Worm (Caenorhabditis elegans) whole organism, L3 larva: ENCODE measurements around the gene T05E12.9.

Experiments used
- aly-2 ChIP-seq: fragments of 150-350 bp; optimal IDR thresholded peaks from 2 replicates; lab custom pipeline; 2014; ENCODE audit warnings: missing biosample characterization, missing genetic modification characterization
- ceh-28 ChIP-seq: fragments of 150-350 bp; optimal IDR thresholded peaks from 2 replicates; lab custom pipeline; 2014; ENCODE audit warnings: missing biosample characterization, missing genetic modification reagents, missing genetic modification characterization
- ceh-82 ChIP-seq: fragments of 150-350 bp; optimal IDR thresholded peaks from 2 replicates; lab custom pipeline; 2014; ENCODE audit warnings: missing biosample characterization, missing genetic modification characterization
- ceh-9 ChIP-seq: sonication (generic microtip); optimal IDR thresholded peaks from 2 replicates; lab custom pipeline; 2018; ENCODE audit warnings: missing biosample characterization, missing genetic modification characterization
- fkh-10 ChIP-seq: sonication (generic microtip); optimal IDR thresholded peaks from 2 replicates; lab custom pipeline; 2017; ENCODE audit warnings: missing biosample characterization, missing genetic modification reagents, missing genetic modification characterization
- lin-39 ChIP-seq: fragments of 150-350 bp; optimal IDR thresholded peaks from 2 replicates; lab custom pipeline; 2018; ENCODE audit warnings: missing biosample characterization, missing genetic modification reagents, missing genetic modification characterization
- mml-1 ChIP-seq: fragments of 150-350 bp; sonication (generic microtip); optimal IDR thresholded peaks from 3 replicates; lab custom pipeline; 2014; ENCODE audit warnings: missing biosample characterization, missing genetic modification characterization
- nhr-11 ChIP-seq: fragments of 150-350 bp; optimal IDR thresholded peaks from 2 replicates; lab custom pipeline; 2014; ENCODE audit warnings: missing biosample characterization, missing genetic modification characterization
- nhr-25 ChIP-seq: sonication (generic microtip); optimal IDR thresholded peaks from 2 replicates; lab custom pipeline; 2017; ENCODE audit warnings: missing biosample characterization, missing genetic modification characterization
- nhr-28 ChIP-seq: fragments of 150-350 bp; optimal IDR thresholded peaks from 2 replicates; lab custom pipeline; 2014; ENCODE audit warnings: missing biosample characterization, missing genetic modification characterization
- pha-4 ChIP-seq: fragments of 150-350 bp; optimal IDR thresholded peaks from 2 replicates; lab custom pipeline; 2014; ENCODE audit warnings: missing biosample characterization, missing genetic modification reagents, missing genetic modification characterization
- snpc-4 ChIP-seq: fragments of 150-350 bp; optimal IDR thresholded peaks from 2 replicates; lab custom pipeline; 2014; ENCODE audit warnings: missing biosample characterization, missing genetic modification characterization
- zag-1 ChIP-seq: fragments of 150-350 bp; optimal IDR thresholded peaks from 2 replicates; lab custom pipeline; 2014; ENCODE audit warnings: missing biosample characterization, missing genetic modification characterization

DNA sequence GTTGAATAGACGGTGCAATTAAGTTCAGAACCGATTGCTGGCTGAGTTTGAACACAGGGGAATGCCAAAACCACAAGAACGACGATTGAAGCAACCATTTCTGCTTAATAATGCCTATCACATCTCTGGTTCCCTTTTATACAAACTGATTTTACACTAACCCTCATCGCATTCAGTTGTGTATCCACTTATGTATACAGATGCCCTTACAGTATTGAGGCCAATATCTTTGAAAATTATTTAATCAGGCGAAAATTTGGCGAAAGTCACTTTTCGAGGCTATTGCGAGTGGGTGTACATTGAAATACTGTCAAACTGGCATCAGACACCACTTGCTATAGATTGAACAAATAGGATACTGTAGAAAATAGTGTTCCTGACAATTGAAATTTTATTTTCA is 16.1 kb upstream of the T05E12.9 start, which contains the start of the genes ZK218.3 and ZK218.4:
- no peak for TF ChIP-seq nhr-25 (tag; lab: Kevin White, UChicago)
- TF ChIP-seq aly-2: no peak
- TF ChIP-seq fkh-10 (GFP tag; lab: Kevin White, UChicago): no peak
- TF ChIP-seq mml-1 (tag; lab: Kevin White, UChicago): no peak
- TF ChIP-seq zag-1 (tag; lab: Kevin White, UChicago): no peak
- no peak for TF ChIP-seq ceh-82 (tag; lab: Kevin White, UChicago)
- no peak for TF ChIP-seq snpc-4 (tag; lab: Kevin White, UChicago)
- no peak for TF ChIP-seq lin-39 (tag; lab: Kevin White, UChicago)
- no peak for TF ChIP-seq ceh-9 (tag; lab: Kevin White, UChicago)
- no peak for TF ChIP-seq ceh-28 (tag; lab: Kevin White, UChicago)
- no peak for TF ChIP-seq pha-4 (tag; lab: Kevin White, UChicago)
- TF ChIP-seq nhr-11 (tag; lab: Kevin White, UChicago): no peak
- no peak for TF ChIP-seq nhr-28 (tag; lab: Kevin White, UChicago)
